Worm (Caenorhabditis elegans): ENCODE data around the gene fbxa-104.

The fbxa-104 gene

ce11 chrV:15401856-15402314 lies 21.6 kb downstream of the fbxa-104 start, which contains the start of gene fbxa-135:
Gene fbxa-135 (plus strand): TSS chrV:15402264.
- TF ChIP-seq him-1 (tag; optimal IDR thresholded peaks at IDR 0.05) (no peak), W03F9.2 (tag; optimal IDR thresholded peaks at IDR 0.05) (no peak), dao-5 (tag; optimal IDR thresholded peaks at IDR 0.05) (no peak)

DNA sequence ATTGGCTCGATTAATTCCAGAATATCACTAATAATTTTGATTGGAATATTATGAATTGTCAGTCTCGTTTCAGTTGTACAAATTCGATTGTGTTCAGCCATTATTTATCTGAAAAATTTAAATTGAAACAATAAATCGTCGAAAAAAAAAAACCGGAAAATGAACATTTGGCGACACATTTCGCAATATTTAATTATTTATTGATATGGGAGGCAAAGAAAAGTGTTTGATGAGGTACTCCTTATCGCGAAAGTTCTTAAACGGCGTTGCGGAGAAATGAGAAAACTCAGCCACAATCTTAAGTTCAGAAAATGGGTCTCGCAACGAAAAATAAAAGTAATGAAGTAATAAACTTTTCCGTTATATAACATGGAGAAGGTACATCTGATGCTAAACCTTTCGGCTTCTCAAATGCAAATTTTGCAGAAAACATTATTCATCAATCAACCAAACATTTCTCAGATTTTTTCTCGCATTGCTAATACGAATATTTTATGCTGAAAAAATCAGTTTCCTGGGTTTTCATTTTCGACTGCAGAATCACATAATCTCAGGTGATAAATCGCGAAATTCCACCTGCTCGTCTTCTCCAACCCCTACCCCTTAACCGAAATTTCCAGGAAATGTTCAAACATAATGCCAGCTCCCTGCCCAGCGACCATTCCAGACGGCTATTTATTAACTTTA lies 23.6 kb downstream of the fbxa-104 start, which contains the start of the genes T06E6.15 and sri-7:
Gene T06E6.15 (minus strand): TSS at position 101 of the 687 bp plus-strand sequence.
Gene sri-7 (plus strand): TSS at position 637 of the 687 bp plus-strand sequence.
- no peak for TF ChIP-seq him-1 (tag; optimal IDR thresholded peaks at IDR 0.05)
- no peak for TF ChIP-seq dao-5 (tag; optimal IDR thresholded peaks at IDR 0.05)
- TF ChIP-seq W03F9.2 (tag; optimal IDR thresholded peaks at IDR 0.05) = no peak

DNA sequence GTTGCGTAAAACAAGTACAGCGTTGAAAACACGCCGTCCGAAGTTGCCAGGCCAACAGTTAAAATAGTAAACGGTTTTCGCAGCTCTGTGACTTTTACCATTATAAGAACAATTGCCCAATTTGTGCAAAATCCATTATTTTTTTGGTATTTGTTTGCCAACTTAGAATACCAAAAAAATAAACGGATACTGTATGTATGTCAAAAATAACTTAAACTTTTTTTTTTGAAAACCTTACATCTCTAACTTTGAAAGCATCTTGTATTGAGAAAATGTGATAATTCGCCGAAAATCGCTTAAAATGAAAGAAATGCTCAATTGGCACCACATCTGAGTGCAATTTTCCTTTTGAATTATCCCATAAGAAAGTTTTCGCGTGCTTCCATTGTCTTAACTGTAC lies 24.8 kb downstream of the fbxa-104 start, which contains the start of gene fbxa-199:
Gene fbxa-199 (minus strand): TSS at position 101 of the 400 bp plus-strand sequence.
- no peak for TF ChIP-seq W03F9.2 (tag; optimal IDR thresholded peaks at IDR 0.05)
- no peak for TF ChIP-seq dao-5 (tag; optimal IDR thresholded peaks at IDR 0.05)
- TF ChIP-seq him-1 (tag; optimal IDR thresholded peaks at IDR 0.05) = no peak

ce11 chrV:15397139-15397538 lies 26.3 kb downstream of the fbxa-104 start:
- TF ChIP-seq dao-5 (tag; optimal IDR thresholded peaks at IDR 0.05) (no peak), W03F9.2 (tag; optimal IDR thresholded peaks at IDR 0.05) (no peak), him-1 (tag; optimal IDR thresholded peaks at IDR 0.05) (no peak)

ce11 chrV:15395347-15395746 lies 28.1 kb downstream of the fbxa-104 start, which contains the start of gene cyb-3:
Gene cyb-3 (plus strand): TSS chrV:15395696.
- TF ChIP-seq dao-5 (tag; optimal IDR thresholded peaks at IDR 0.05) (no peak), W03F9.2 (tag; optimal IDR thresholded peaks at IDR 0.05) (no peak), him-1 (tag; optimal IDR thresholded peaks at IDR 0.05) (no peak)

ce11 chrV:15394906-15395305 lies 28.6 kb downstream of the fbxa-104 start, which contains the start of gene T06E6.1:
Gene T06E6.1 (minus strand): TSS chrV:15394961.
- no peak for TF ChIP-seq dao-5 (tag; optimal IDR thresholded peaks at IDR 0.05)
- no peak for TF ChIP-seq W03F9.2 (tag; optimal IDR thresholded peaks at IDR 0.05)
- no peak for TF ChIP-seq him-1 (tag; optimal IDR thresholded peaks at IDR 0.05)

DNA sequence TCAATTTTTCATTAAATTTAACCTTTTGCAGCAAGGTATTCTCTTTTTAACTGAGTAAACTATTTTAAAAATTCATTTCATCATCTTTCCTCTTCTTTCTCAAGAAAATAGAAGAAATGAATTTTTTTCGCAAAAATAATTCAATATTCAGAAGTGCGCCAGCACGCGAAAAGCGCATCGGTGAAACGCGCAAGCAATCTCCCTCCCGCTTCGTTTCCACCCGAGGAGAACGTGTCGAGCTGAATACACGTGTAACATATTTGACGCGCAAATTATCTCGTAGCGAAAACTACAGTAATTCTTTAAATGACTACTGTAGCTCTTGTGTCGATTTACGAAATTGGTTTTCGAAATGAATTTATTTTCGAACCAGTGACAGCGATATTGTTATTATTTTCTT lies 31.4 kb downstream of the fbxa-104 start:
- TF ChIP-seq W03F9.2 (tag; optimal IDR thresholded peaks at IDR 0.05) (no peak), him-1 (tag; optimal IDR thresholded peaks at IDR 0.05) (no peak), dao-5 (tag; optimal IDR thresholded peaks at IDR 0.05) (no peak)

ce11 chrV:15388820-15389384 lies 34.6 kb downstream of the fbxa-104 start, which contains the start of gene srh-170:
Gene srh-170 (minus strand): TSS chrV:15388870.
- no peak for TF ChIP-seq him-1 (tag; optimal IDR thresholded peaks at IDR 0.05)

ce11 chrV:15384733-15385132 lies 38.8 kb downstream of the fbxa-104 start, which contains the start of gene str-102:
Gene str-102 (plus strand): TSS chrV:15385033.
- TF ChIP-seq W03F9.2 (tag; optimal IDR thresholded peaks at IDR 0.05) = no peak
- TF ChIP-seq him-1 (tag; optimal IDR thresholded peaks at IDR 0.05) = no peak
- TF ChIP-seq dao-5 (tag; optimal IDR thresholded peaks at IDR 0.05) = no peak

DNA sequence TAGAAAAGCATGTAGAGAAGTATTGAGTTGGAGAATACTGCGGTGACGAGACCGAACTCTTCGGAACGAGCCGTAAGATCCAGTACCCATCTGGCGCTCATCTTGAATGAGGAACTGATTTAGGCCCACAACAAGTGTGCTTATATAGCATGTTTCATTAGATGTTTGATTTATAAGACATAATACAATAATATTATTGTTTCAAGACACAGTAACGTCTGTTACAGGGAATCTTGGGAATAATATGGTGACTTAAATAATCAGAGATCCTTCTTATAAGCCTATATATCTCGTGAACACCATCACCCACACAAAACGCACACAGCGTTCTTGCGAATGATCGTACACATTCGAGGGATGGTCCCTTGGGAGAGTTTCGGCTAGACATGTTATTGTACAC lies 39.7 kb downstream of the fbxa-104 start, which contains the start of gene str-88:
Gene str-88 (minus strand): TSS at position 101 of the 400 bp plus-strand sequence.
- TF ChIP-seq him-1 (tag; optimal IDR thresholded peaks at IDR 0.05) (no peak), W03F9.2 (tag; optimal IDR thresholded peaks at IDR 0.05) (no peak), dao-5 (tag; optimal IDR thresholded peaks at IDR 0.05) (no peak)

- TF ChIP-seq dao-5 (tag; optimal IDR thresholded peaks at IDR 0.05) (no peak), W03F9.2 (tag; optimal IDR thresholded peaks at IDR 0.05) (no peak), him-1 (tag; optimal IDR thresholded peaks at IDR 0.05) (no peak)
Observed at ce11 chrV:15380857-15381256, 42.6 kb downstream of the fbxa-104 start, which contains the start of gene dhs-23. Gene dhs-23 (plus strand): TSS chrV:15381219.

DNA sequence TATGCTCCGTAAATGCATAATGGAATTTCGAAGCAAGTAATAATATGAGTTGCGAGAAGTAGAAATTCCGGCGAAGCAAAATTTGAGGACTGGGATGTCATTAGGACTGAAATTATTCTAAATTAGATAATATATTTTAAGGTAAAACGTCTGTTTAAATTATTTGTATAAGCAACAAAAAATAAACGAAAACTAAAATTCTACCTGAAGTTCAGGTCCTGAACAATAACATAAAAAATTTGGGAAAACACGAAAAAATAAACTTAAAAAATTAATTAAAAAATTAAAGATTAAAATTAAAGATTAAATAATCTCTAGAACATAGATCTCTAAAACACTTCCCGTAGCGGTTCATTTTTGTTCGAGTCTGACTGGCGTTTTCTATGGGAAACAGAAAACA lies 43.7 kb downstream of the fbxa-104 start, which contains the start of gene srh-251:
Gene srh-251 (minus strand): TSS at position 101 of the 400 bp plus-strand sequence.
- TF ChIP-seq dao-5 (tag; optimal IDR thresholded peaks at IDR 0.05) = no peak
- TF ChIP-seq W03F9.2 (tag; optimal IDR thresholded peaks at IDR 0.05) = no peak
- no peak for TF ChIP-seq him-1 (tag; optimal IDR thresholded peaks at IDR 0.05)

ce11 chrV:15377903-15378302 lies 45.6 kb downstream of the fbxa-104 start, which contains the start of gene srh-122:
Gene srh-122 (minus strand): TSS chrV:15378003.
- TF ChIP-seq him-1 (tag; optimal IDR thresholded peaks at IDR 0.05) (no peak), W03F9.2 (tag; optimal IDR thresholded peaks at IDR 0.05) (no peak), dao-5 (tag; optimal IDR thresholded peaks at IDR 0.05) (no peak)

DNA sequence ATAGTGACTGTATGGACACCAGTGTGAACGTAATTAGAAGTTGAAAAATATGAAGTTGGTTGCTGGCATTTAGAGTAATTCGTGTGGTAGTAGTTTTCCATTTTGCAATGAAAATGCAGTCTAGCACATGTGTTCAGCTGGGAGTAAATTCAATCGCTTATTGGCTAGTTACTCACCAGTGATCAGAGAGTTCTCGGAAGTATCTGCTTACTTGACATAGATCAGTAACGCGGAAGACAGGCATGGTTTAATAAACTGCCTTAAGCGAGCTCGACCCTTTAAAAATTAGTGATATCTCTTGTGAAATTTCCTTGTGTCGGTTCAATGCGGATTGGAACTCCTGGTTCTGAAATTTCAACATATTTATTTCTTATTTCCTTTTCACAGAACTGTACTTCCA lies 47.3 kb downstream of the fbxa-104 start, which contains the start of gene srh-52:
Gene srh-52 (minus strand): TSS at position 101 of the 400 bp plus-strand sequence.
- TF ChIP-seq W03F9.2 (tag; optimal IDR thresholded peaks at IDR 0.05) (no peak), him-1 (tag; optimal IDR thresholded peaks at IDR 0.05) (no peak), dao-5 (tag; optimal IDR thresholded peaks at IDR 0.05) (no peak)
